Worm (Caenorhabditis elegans) whole organism, L4 larva: Measurements from ENCODE around the gene W09B6.4.

Source experiments
- D1046.2 ChIP-seq: fragments of 200-800 bp; sonication (Bioruptor generic); IDR thresholded peaks from 2 replicates; pipeline ENCODE4 v1.3.6; 2022; ENCODE audit warnings: missing genetic modification characterization, missing compliant biosample characterization
- F44E2.7 ChIP-seq: fragments of 200-800 bp; sonication (Bioruptor generic); IDR thresholded peaks from 2 replicates; pipeline ENCODE4 v2.1.2; 2022; ENCODE audit warnings: missing genetic modification characterization, missing compliant biosample characterization
- R02D3.7 ChIP-seq: fragments of 150-350 bp; sonication (generic microtip); optimal IDR thresholded peaks from 3 replicates; lab custom pipeline; 2014; ENCODE audit warnings: missing biosample characterization, missing genetic modification characterization
- Y105C5A.15 ChIP-seq: fragments of 200-800 bp; sonication (Bioruptor generic); IDR thresholded peaks from 2 replicates; pipeline ENCODE4 v1.3.6; 2022; ENCODE audit warnings: missing genetic modification characterization, missing compliant biosample characterization
- ZK546.5 ChIP-seq, 2 experiments: sonication (generic microtip); optimal IDR thresholded peaks; 2 replicates each; lab custom pipeline; 2017; ENCODE audit warnings: missing biosample characterization in 2 of 2, missing genetic modification characterization in 2 of 2
- ceh-28 ChIP-seq: fragments of 150-350 bp; optimal IDR thresholded peaks from 2 replicates; lab custom pipeline; 2014; ENCODE audit warnings: missing biosample characterization, missing genetic modification reagents, missing genetic modification characterization
- ces-1 ChIP-seq: fragments of 150-350 bp; sonication (generic microtip); optimal IDR thresholded peaks from 4 replicates; lab custom pipeline; 2014; ENCODE audit warnings: missing biosample characterization, missing genetic modification reagents, missing genetic modification characterization
- dmd-9 ChIP-seq: fragments of 200-800 bp; sonication (Bioruptor generic); IDR thresholded peaks from 2 replicates; pipeline ENCODE4 v1.3.6; 2022; ENCODE audit warnings: missing genetic modification reagents, missing genetic modification characterization, missing compliant biosample characterization
- fos-1 ChIP-seq: fragments of 150-350 bp; optimal IDR thresholded peaks from 2 replicates; lab custom pipeline; 2014; ENCODE audit warnings: missing biosample characterization, missing genetic modification characterization
- jun-1 ChIP-seq: fragments of 150-350 bp; optimal IDR thresholded peaks from 2 replicates; lab custom pipeline; 2014; ENCODE audit warnings: missing biosample characterization, missing genetic modification reagents, missing genetic modification characterization
- lin-29 ChIP-seq: fragments of 200-800 bp; sonication (Bioruptor generic); IDR thresholded peaks from 2 replicates; pipeline ENCODE4 v1.3.6; 2022; ENCODE audit warnings: missing genetic modification reagents, missing genetic modification characterization, missing compliant biosample characterization
- lin-38 ChIP-seq: fragments of 200-800 bp; sonication (Bioruptor generic); IDR thresholded peaks from 2 replicates; pipeline ENCODE4 v1.3.6; 2022; ENCODE audit warnings: missing genetic modification reagents, missing genetic modification characterization, missing compliant biosample characterization
- mdt-29 ChIP-seq: fragments of 200-800 bp; sonication (Bioruptor generic); IDR thresholded peaks from 2 replicates; pipeline ENCODE4 v1.3.6; 2022; ENCODE audit warnings: missing genetic modification reagents, missing genetic modification characterization, missing compliant biosample characterization
- mep-1 ChIP-seq: fragments of 150-350 bp; sonication (generic microtip); optimal IDR thresholded peaks from 3 replicates; lab custom pipeline; 2014; ENCODE audit warnings: missing biosample characterization, missing genetic modification characterization
- mes-2 ChIP-seq: sonication (generic microtip); optimal IDR thresholded peaks from 2 replicates; lab custom pipeline; 2016; ENCODE audit warnings: missing genotype, mild to moderate bottlenecking, missing genetic modification characterization, missing compliant biosample characterization; ENCODE audit not compliant: poor library complexity, severe bottlenecking
- mxl-2 ChIP-seq: fragments of 200-800 bp; sonication (Bioruptor generic); conservative IDR thresholded peaks from 2 replicates; pipeline ENCODE4 v1.3.6; 2022; ENCODE audit warnings: missing genetic modification reagents, missing genetic modification characterization, missing compliant biosample characterization
- nhr-10 ChIP-seq: fragments of 150-350 bp; optimal IDR thresholded peaks from 2 replicates; lab custom pipeline; 2014; ENCODE audit warnings: missing biosample characterization, missing genetic modification characterization
- nhr-11 ChIP-seq: fragments of 150-350 bp; optimal IDR thresholded peaks from 2 replicates; lab custom pipeline; 2014; ENCODE audit warnings: missing biosample characterization, missing genetic modification characterization
- nhr-48 ChIP-seq: sonication (generic microtip); optimal IDR thresholded peaks from 2 replicates; lab custom pipeline; 2016; ENCODE audit warnings: mild to moderate bottlenecking, missing genetic modification characterization, missing compliant biosample characterization
- php-3 ChIP-seq: fragments of 200-800 bp; sonication (Bioruptor generic); IDR thresholded peaks from 2 replicates; pipeline ENCODE4 v1.3.6; 2022; ENCODE audit warnings: missing genetic modification reagents, missing genetic modification characterization, missing compliant biosample characterization
- saeg-2 ChIP-seq: fragments of 200-800 bp; sonication (Bioruptor generic); IDR thresholded peaks from 2 replicates; pipeline ENCODE4 v1.3.6; 2022; ENCODE audit warnings: missing genetic modification reagents, missing genetic modification characterization, missing compliant biosample characterization
- set-16 ChIP-seq: fragments of 200-800 bp; sonication (Bioruptor generic); IDR thresholded peaks from 2 replicates; pipeline ENCODE4 v1.3.6; 2022; ENCODE audit warnings: missing genetic modification reagents, missing genetic modification characterization, missing compliant biosample characterization
- snpc-4 ChIP-seq: fragments of 150-350 bp; optimal IDR thresholded peaks from 2 replicates; lab custom pipeline; 2014; ENCODE audit warnings: missing biosample characterization, missing genetic modification characterization
- tag-97 ChIP-seq: fragments of 200-800 bp; sonication (Bioruptor generic); IDR thresholded peaks from 2 replicates; pipeline ENCODE4 v1.3.6; 2022; ENCODE audit warnings: missing genetic modification characterization, missing compliant biosample characterization
- unc-62 ChIP-seq, 3 experiments: fragments of 150-350 bp in 1 of 3; sonication (generic microtip); optimal IDR thresholded peaks in 2 of 3; peaks in 1 of 3; 1 replicate in 1 of 3; 2 replicates in 2 of 3; lab custom pipeline; 2014 to 2017; ENCODE audit warnings: missing biosample characterization in 3 of 3, missing genetic modification characterization in 3 of 3, missing genetic modification reagents in 3 of 3, missing genotype in 1 of 3
- vab-7 ChIP-seq: fragments of 200-800 bp; sonication (Bioruptor generic); IDR thresholded peaks from 2 replicates; pipeline ENCODE4 v1.3.6; 2022; ENCODE audit warnings: missing genetic modification reagents, missing genetic modification characterization, missing compliant biosample characterization

The W09B6.4 gene

DNA sequence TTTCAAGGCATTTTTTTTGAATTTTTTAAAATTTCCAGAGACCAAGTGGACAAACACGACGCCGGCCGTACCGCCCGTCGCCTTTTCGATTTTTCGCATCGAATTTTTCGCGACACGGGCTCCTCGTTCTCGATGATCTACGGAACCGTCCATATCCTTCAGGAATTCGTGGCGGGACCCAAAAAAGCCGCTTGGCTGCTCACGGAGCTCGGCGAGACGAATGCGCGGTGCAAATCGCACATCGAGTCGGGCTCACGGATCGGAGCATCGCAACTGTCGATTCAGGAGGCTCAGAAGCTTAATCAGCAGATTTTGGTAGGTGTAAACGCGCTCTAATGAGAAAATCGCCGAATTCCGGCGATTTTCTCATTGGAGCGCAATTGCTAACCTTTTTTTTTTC, 8.8 kb downstream of the W09B6.4 start:
- TF ChIP-seq D1046.2 (no peak), ceh-28 (tag; lab: Kevin White, UChicago) (no peak), set-16 (GFP tag; lab: Robert Waterston, UW) (peak; percentile 75), Y105C5A.15 (GFP tag; lab: Robert Waterston, UW) (no peak), mdt-29 (no peak), nhr-11 (tag; lab: Kevin White, UChicago) (no peak), ces-1 (GFP tag; lab: Kevin White, UChicago) (no peak), php-3 (GFP tag; lab: Robert Waterston, UW) (no peak)

DNA sequence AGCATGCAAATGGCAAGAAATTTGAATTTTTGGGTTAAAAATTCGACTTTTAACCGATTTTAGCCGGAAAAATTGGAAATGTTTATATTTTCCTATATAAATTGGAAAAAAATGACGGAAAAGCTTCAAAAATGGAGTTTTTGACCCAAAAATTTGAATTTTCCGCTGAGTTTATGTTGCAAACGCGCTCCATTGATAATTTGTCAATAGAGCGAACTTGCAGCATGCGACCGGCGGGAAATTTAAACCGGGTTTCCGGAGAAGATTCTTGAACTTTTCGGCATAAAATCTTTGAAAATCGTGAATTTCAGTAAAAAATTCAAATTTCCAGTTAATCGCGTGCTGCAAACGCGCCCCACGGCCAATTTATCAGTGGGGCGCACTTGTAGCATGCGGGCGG, 9.3 kb downstream of the W09B6.4 start:
- TF ChIP-seq lin-29 (no peak), lin-38 (GFP tag; lab: Robert Waterston, UW) (peak; percentile 88)

DNA sequence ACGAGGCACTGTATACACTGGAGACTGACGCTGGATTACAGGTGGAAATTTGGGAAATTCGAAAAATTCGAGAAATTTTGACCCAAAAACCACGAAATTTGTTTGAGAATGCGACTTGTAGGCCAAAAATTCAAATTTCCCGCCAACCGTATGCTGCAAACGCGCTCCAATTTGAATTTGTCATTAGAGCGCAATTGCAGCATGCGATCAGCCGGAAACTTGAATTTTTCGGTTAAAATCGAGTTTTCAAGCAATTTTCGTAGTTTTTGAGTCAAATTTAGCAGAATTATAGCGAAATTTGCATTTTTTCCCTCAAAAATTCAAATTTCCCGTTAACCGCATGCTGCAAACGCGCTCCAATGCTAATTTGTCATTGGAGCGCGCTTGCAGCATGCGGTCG, 10.4 kb downstream of the W09B6.4 start:
- TF ChIP-seq ZK546.5 (tag; optimal IDR thresholded peaks at IDR 0.05; lab: Kevin White, UChicago) (no peak), lin-38 (GFP tag; lab: Robert Waterston, UW) (peak; percentile 90), jun-1 (tag; lab: Kevin White, UChicago) (no peak), tag-97 (GFP tag; lab: Robert Waterston, UW) (no peak), mxl-2 (GFP tag; lab: Robert Waterston, UW) (no peak)

DNA sequence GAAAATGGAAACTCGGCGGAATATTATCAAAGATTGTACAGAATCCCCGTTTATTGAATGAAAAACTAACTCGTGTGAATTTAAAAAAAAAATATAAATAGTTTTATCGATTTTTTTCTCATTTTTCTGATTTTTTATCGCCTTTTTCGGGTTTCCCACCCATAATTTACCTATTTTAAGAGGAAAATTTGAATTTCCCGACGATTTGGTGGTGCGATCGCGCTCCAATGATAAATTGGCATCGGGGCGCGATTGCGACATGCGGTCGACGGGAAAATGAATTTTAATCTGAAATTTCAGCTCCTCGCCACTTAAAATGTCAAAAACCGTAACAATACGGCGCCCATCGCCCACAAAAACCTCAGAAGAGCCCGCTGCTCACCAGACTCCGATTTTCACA, 13.0 kb downstream of the W09B6.4 start, which contains the start of gene taf-6.1:
taf-6.1 (plus strand) TSS at position 301 of the 400 bp plus-strand sequence.
- TF ChIP-seq lin-38 (GFP tag; lab: Robert Waterston, UW) (peak; percentile 36), F44E2.7 (GFP tag; lab: Robert Waterston, UW) (no peak), unc-62 (GFP tag; optimal IDR thresholded peaks at IDR 0.05 in 1 of 2; lab: Kevin White, UChicago) (peak in 1 of 2 experiments; percentile 18), unc-62 (tag; optimal IDR thresholded peaks at IDR 0.05; lab: Kevin White, UChicago) (no peak), nhr-10 (tag; lab: Kevin White, UChicago) (no peak), mep-1 (tag; lab: Kevin White, UChicago) (no peak), fos-1 (no peak), D1046.2 (no peak), ces-1 (GFP tag; lab: Kevin White, UChicago) (no peak)
- TF ChIP-seq, all 104 proteins: peak for 2

DNA sequence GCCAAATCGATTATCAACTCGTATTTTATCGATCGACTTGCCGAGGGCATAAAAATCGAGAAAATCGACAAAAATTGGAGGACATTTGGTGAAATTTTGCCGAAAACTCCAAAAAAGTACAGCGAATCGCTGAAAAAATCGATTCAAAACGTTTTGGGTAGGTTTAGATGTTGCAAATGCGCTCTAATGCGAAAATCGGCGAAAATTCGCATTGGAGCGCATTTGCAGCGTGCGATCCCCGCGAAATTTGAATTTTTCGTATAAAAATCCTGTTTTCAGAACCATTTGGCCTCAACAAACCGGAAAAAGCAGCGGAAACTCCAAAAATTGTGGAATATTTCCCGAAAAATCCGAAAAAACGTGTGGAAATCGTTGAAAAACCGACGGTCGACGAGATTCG, 14.2 kb downstream of the W09B6.4 start:
- TF ChIP-seq snpc-4 (tag; lab: Kevin White, UChicago) (no peak), unc-62 (GFP tag; optimal IDR thresholded peaks at IDR 0.05 in 1 of 2; lab: Kevin White, UChicago) (peak in 1 of 2 experiments; percentile 54), unc-62 (tag; optimal IDR thresholded peaks at IDR 0.05; lab: Kevin White, UChicago) (no peak), lin-38 (GFP tag; lab: Robert Waterston, UW) (peak; percentile 80), dmd-9 (GFP tag; lab: Robert Waterston, UW) (no peak), saeg-2 (GFP tag; lab: Robert Waterston, UW) (no peak)

DNA sequence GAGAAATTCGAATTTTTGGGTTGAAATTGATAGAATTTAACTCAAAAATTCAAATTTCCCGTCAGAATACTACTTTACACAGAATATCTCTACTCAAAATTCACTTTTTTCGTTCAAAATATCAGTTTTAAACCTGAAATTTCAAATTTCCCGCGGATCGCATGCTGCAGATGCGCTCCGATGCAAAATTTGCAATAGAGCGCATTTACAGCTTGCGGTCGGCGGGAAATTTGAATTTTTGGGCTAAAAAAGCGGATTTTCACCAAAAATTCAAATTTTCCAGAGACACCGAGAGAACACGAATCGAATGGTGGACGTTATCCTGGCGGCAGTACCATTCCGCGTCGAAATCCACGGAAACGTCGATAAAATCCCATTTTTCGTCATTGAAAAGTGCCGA, 15.9 kb downstream of the W09B6.4 start:
- TF ChIP-seq vab-7 (GFP tag; lab: Robert Waterston, UW) (no peak), lin-38 (GFP tag; lab: Robert Waterston, UW) (peak; percentile 65), nhr-48 (tag; lab: Kevin White, UChicago) (no peak)

DNA sequence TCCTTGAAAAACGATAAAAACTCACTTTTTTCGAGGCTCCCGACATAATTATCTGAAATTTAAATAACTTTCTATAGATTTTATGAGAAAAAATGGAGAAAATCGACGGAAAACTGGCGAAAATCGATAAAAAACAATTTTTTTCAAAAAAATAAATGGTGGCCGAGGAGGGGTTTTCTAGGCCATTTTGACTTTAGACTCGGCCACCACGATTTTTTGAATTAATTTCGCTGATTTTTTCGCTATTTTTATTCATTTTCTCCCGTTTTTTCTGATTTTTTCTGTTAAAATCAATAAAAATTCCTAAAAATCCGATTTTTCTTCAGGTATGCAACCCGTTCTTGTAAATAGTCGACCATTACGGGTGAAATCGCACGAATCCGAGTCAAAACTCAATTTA, 17.4 kb downstream of the W09B6.4 start, which contains the start of the genes sut-1 and eri-3:
sut-1 (minus strand) TSS at position 58 of the 400 bp plus-strand sequence.
eri-3 (plus strand) TSS at position 327 of the 400 bp plus-strand sequence.
- TF ChIP-seq R02D3.7, result no peak
- TF ChIP-seq dmd-9 (GFP tag; lab: Robert Waterston, UW), result no peak
- peak; percentile 68 for TF ChIP-seq mes-2 (tag; lab: Kevin White, UChicago)
